Fruit fly (Drosophila melanogaster): ENCODE data around the gene Cftr.

- TF ChIP-seq OdsH (GFP tag; optimal IDR thresholded peaks at IDR 0.05): peak; percentile 49
- peak; percentile 11 for TF ChIP-seq woc (GFP tag; optimal IDR thresholded peaks at IDR 0.05)
- TF ChIP-seq Hr78 (GFP tag; optimal IDR thresholded peaks at IDR 0.05): no peak
- no peak for TF ChIP-seq Jra (GFP tag; optimal IDR thresholded peaks at IDR 0.05)
- TF ChIP-seq sv (GFP tag; optimal IDR thresholded peaks at IDR 0.05): peak; percentile 38
- peak; percentile 30 for TF ChIP-seq h (GFP tag; optimal IDR thresholded peaks at IDR 0.05)
- no peak for TF ChIP-seq dl (GFP tag; optimal IDR thresholded peaks at IDR 0.05; ENCODE audit: insufficient read depth in 1 of 2, partially characterized antibody in 2 of 2)
- TF ChIP-seq lola (GFP tag; optimal IDR thresholded peaks at IDR 0.05): no peak
- TF ChIP-seq br (GFP tag; optimal IDR thresholded peaks at IDR 0.05): no peak
- TF ChIP-seq pan (optimal IDR thresholded peaks at IDR 0.05): no peak
- TF ChIP-seq CG9705 (GFP tag; optimal IDR thresholded peaks at IDR 0.05): no peak
- TF ChIP-seq Mio (GFP tag; optimal IDR thresholded peaks at IDR 0.05): no peak
- TF ChIP-seq psq (GFP tag; optimal IDR thresholded peaks at IDR 0.05): peak; percentile 31
- TF ChIP-seq Rel (GFP tag; optimal IDR thresholded peaks at IDR 0.05): no peak
- TF ChIP-seq Rel (tag; optimal IDR thresholded peaks at IDR 0.05): no peak
These were observed 30.4 kb upstream of the Cftr start for dm6 chr3R:24574123-24574522.

Measured in whole organism, wandering third instar larva.